Fruit fly (Drosophila melanogaster) whole organism, embryonic: ENCODE results near the gene CG43750.

Source experiments
- Adf1 ChIP-seq: fragments of 200-800 bp; sonication (Bioruptor generic); IDR thresholded peaks from 2 replicates; pipeline ENCODE4 v1.3.6; 2022; ENCODE audit warnings: missing biosample characterization, missing genetic modification characterization
- CG10209 ChIP-seq: fragments of 200-800 bp; sonication (Bioruptor generic); optimal IDR thresholded peaks from 3 replicates; lab custom pipeline; 2017; ENCODE audit warnings: missing biosample characterization, mild to moderate bottlenecking, missing genetic modification characterization, missing genetic modification reagents
- CG11695 ChIP-seq: fragments of 200-800 bp; sonication (Bioruptor generic); IDR thresholded peaks from 3 replicates; pipeline ENCODE4 v1.3.6; 2022; ENCODE audit warnings: missing biosample characterization, missing genetic modification characterization
- CG12155 ChIP-seq: fragments of 200-800 bp; sonication (Bioruptor generic); optimal IDR thresholded peaks from 3 replicates; lab custom pipeline; 2016; ENCODE audit warnings: missing biosample characterization, missing genetic modification characterization
- CG12299 ChIP-seq: fragments of 200-800 bp; sonication (Bioruptor generic); optimal IDR thresholded peaks from 2 replicates; lab custom pipeline; 2018; ENCODE audit warnings: missing biosample characterization, mild to moderate bottlenecking, missing genetic modification characterization
- CG12391 ChIP-seq: fragments of 200-800 bp; sonication (Bioruptor generic); optimal IDR thresholded peaks from 3 replicates; lab custom pipeline; 2018; ENCODE audit warnings: missing biosample characterization, mild to moderate bottlenecking, missing genetic modification characterization, moderate library complexity
- CG15514 ChIP-seq: fragments of 200-800 bp; sonication (Bioruptor generic); optimal IDR thresholded peaks from 3 replicates; lab custom pipeline; 2017; ENCODE audit warnings: missing biosample characterization, missing genetic modification characterization, mild to moderate bottlenecking, moderate library complexity, missing genetic modification reagents
- CG15601 ChIP-seq: fragments of 200-800 bp; sonication (Bioruptor generic); optimal IDR thresholded peaks from 3 replicates; lab custom pipeline; 2019; ENCODE audit warnings: missing biosample characterization, mild to moderate bottlenecking, missing genetic modification characterization, moderate library complexity
- CG15696 ChIP-seq: fragments of 200-800 bp; sonication (Bioruptor generic); optimal IDR thresholded peaks from 2 replicates; lab custom pipeline; 2019; ENCODE audit warnings: missing biosample characterization, mild to moderate bottlenecking, missing genetic modification characterization, moderate library complexity
- CG1647 ChIP-seq: fragments of 200-800 bp; sonication (Bioruptor generic); optimal IDR thresholded peaks from 3 replicates; lab custom pipeline; 2016; ENCODE audit warnings: missing biosample characterization, missing genetic modification characterization
- CG16863 ChIP-seq: fragments of 200-800 bp; sonication (Bioruptor generic); optimal IDR thresholded peaks from 3 replicates; lab custom pipeline; 2016; ENCODE audit warnings: missing biosample characterization, missing genetic modification characterization
- CG2678 ChIP-seq: fragments of 200-800 bp; sonication (Bioruptor generic); optimal IDR thresholded peaks from 3 replicates; lab custom pipeline; 2019; ENCODE audit warnings: missing biosample characterization, mild to moderate bottlenecking, missing genetic modification characterization, moderate library complexity
- CG2712 ChIP-seq: fragments of 200-800 bp; optimal IDR thresholded peaks from 3 replicates; lab custom pipeline; 2019; ENCODE audit warnings: missing biosample characterization, mild to moderate bottlenecking, missing genetic modification characterization, moderate library complexity
- CG30403 ChIP-seq: fragments of 200-800 bp; sonication (Bioruptor generic); optimal IDR thresholded peaks from 3 replicates; lab custom pipeline; 2016; ENCODE audit warnings: missing biosample characterization, missing genetic modification characterization
- CG31224 ChIP-seq: fragments of 200-800 bp; sonication (Bioruptor generic); IDR thresholded peaks from 2 replicates; pipeline ENCODE4 v1.3.6; 2022; ENCODE audit warnings: missing biosample characterization, missing genetic modification characterization
- CG31365 ChIP-seq: fragments of 200-800 bp; sonication (Bioruptor generic); optimal IDR thresholded peaks from 2 replicates; lab custom pipeline; 2018; ENCODE audit warnings: missing biosample characterization, mild to moderate bottlenecking, missing genetic modification characterization
- CG4820 ChIP-seq: fragments of 200-800 bp; sonication (Bioruptor generic); optimal IDR thresholded peaks from 3 replicates; lab custom pipeline; 2016; ENCODE audit warnings: missing biosample characterization, missing genetic modification characterization
- CG7963 ChIP-seq: fragments of 200-800 bp; sonication (Bioruptor generic); IDR thresholded peaks from 3 replicates; pipeline ENCODE4 v1.3.6; 2022; ENCODE audit warnings: missing biosample characterization, missing genetic modification characterization; ENCODE audit not compliant: partially characterized antibody
- CG8290 ChIP-seq, 3 experiments: fragments of 200-800 bp; sonication (Bioruptor generic); optimal IDR thresholded peaks; 2 replicates each; lab custom pipeline; 2016 to 2019; ENCODE audit warnings: missing biosample characterization in 3 of 3, missing genetic modification characterization in 3 of 3, mild to moderate bottlenecking in 2 of 3, moderate library complexity in 1 of 3
- CG8944 ChIP-seq: fragments of 200-800 bp; sonication (Bioruptor generic); optimal IDR thresholded peaks from 3 replicates; lab custom pipeline; 2016; ENCODE audit warnings: missing biosample characterization, missing genetic modification characterization
- CHES-1-like ChIP-seq: fragments of 200-800 bp; sonication (Bioruptor generic); optimal IDR thresholded peaks from 2 replicates; lab custom pipeline; 2016; ENCODE audit warnings: missing biosample characterization, missing genetic modification characterization
- Chrac-16 ChIP-seq: fragments of 200-800 bp; sonication (Bioruptor generic); optimal IDR thresholded peaks from 3 replicates; lab custom pipeline; 2016; ENCODE audit warnings: missing biosample characterization, missing genetic modification characterization
- Eip74EF ChIP-seq, 2 experiments: fragments of 200-800 bp in 1 of 2; fragments of >200 bp in 1 of 2; sonication (Bioruptor generic) in 1 of 2; optimal IDR thresholded peaks; 2 replicates each; lab custom pipeline; 2017 to 2019; ENCODE audit warnings: missing biosample characterization in 2 of 2, missing genetic modification characterization in 2 of 2, mild to moderate bottlenecking in 1 of 2, moderate library complexity in 1 of 2
- Hand ChIP-seq: fragments of 200-800 bp; sonication (Bioruptor generic); optimal IDR thresholded peaks from 2 replicates; lab custom pipeline; 2017; ENCODE audit warnings: mild to moderate bottlenecking, missing biosample characterization, missing genetic modification reagents, missing genetic modification characterization
- Hr78 ChIP-seq, 2 experiments: fragments of 200-800 bp in 1 of 2; fragments of >200 bp in 1 of 2; sonication (Bioruptor generic) in 1 of 2; optimal IDR thresholded peaks; 2 replicates each; lab custom pipeline; 2017 to 2019; ENCODE audit warnings: missing biosample characterization in 2 of 2, missing genetic modification characterization in 2 of 2, mild to moderate bottlenecking in 1 of 2, moderate library complexity in 1 of 2
- Lpt ChIP-seq: fragments of >200 bp; optimal IDR thresholded peaks from 2 replicates; lab custom pipeline; 2018; ENCODE audit warnings: missing biosample characterization, missing genetic modification characterization
- MTF-1 ChIP-seq: fragments of 200-800 bp; sonication (Bioruptor generic); optimal IDR thresholded peaks from 2 replicates; lab custom pipeline; 2018; ENCODE audit warnings: missing biosample characterization, mild to moderate bottlenecking, missing genetic modification characterization, borderline replicate concordance
- Med ChIP-seq: fragments of 200-800 bp; sonication (Bioruptor generic); peaks from one replicate; lab custom pipeline; 2016; ENCODE audit warnings: missing biosample characterization, missing genetic modification characterization, mild to moderate bottlenecking, inconsistent platforms, moderate library complexity
- Mrtf ChIP-seq: fragments of 200-800 bp; sonication (Bioruptor generic); IDR thresholded peaks from 3 replicates; pipeline ENCODE4 v1.3.6; 2022; ENCODE audit warnings: missing biosample characterization, missing genetic modification characterization
- Opbp ChIP-seq: fragments of 200-800 bp; sonication (Bioruptor generic); IDR thresholded peaks from 3 replicates; pipeline ENCODE4 v1.3.6; 2022; ENCODE audit warnings: missing biosample characterization, missing genetic modification characterization; ENCODE audit not compliant: partially characterized antibody
- Sin3A ChIP-seq: fragments of >200 bp; optimal IDR thresholded peaks from 2 replicates; lab custom pipeline; 2018
- Stat92E ChIP-seq, 3 experiments: fragments of >200 bp in 2 of 3; fragments of 200-800 bp in 1 of 3; sonication (Bioruptor generic) in 1 of 3; optimal IDR thresholded peaks; 2 replicates each; lab custom pipeline; 2017 to 2019; ENCODE audit warnings: missing biosample characterization in 3 of 3, missing genetic modification characterization in 3 of 3, mild to moderate bottlenecking in 1 of 3, moderate library complexity in 1 of 3
- Tbp ChIP-seq: fragments of >200 bp; optimal IDR thresholded peaks from 2 replicates; lab custom pipeline; 2018; ENCODE audit warnings: missing biosample characterization, missing genetic modification characterization
- YL-1 ChIP-seq: fragments of 200-800 bp; sonication (Bioruptor generic); optimal IDR thresholded peaks from 3 replicates; lab custom pipeline; 2017; ENCODE audit warnings: missing biosample characterization, mild to moderate bottlenecking, missing genetic modification characterization
- al ChIP-seq: fragments of 200-800 bp; sonication (Bioruptor generic); IDR thresholded peaks from 2 replicates; pipeline ENCODE4 v1.3.6; 2022; ENCODE audit warnings: missing biosample characterization, missing genetic modification characterization
- ash1 ChIP-seq: fragments of 200-800 bp; sonication (Bioruptor generic); optimal IDR thresholded peaks from 2 replicates; lab custom pipeline; 2018; ENCODE audit warnings: missing biosample characterization, mild to moderate bottlenecking, missing genetic modification characterization
- bab2 ChIP-seq: fragments of 200-800 bp; sonication (Bioruptor generic); optimal IDR thresholded peaks from 2 replicates; lab custom pipeline; 2016; ENCODE audit warnings: missing biosample characterization, missing genetic modification characterization
- da ChIP-seq: fragments of 200-800 bp; sonication (Bioruptor generic); optimal IDR thresholded peaks from 2 replicates; lab custom pipeline; 2016; ENCODE audit warnings: missing biosample characterization, missing genetic modification characterization
- dpn ChIP-seq, 2 experiments: fragments of 200-800 bp; sonication (Bioruptor generic); optimal IDR thresholded peaks; 3 replicates each; lab custom pipeline; 2016; ENCODE audit warnings: missing biosample characterization in 2 of 2, missing genetic modification characterization in 2 of 2
- gcm2 ChIP-seq: fragments of 200-800 bp; sonication (Bioruptor generic); optimal IDR thresholded peaks from 2 replicates; lab custom pipeline; 2016; ENCODE audit warnings: missing biosample characterization, missing genetic modification characterization
- gsb ChIP-seq: fragments of 200-800 bp; sonication (Bioruptor generic); IDR thresholded peaks from 2 replicates; pipeline ENCODE4 v1.3.6; 2022; ENCODE audit warnings: missing biosample characterization, missing genetic modification characterization
- hbn ChIP-seq: fragments of 200-800 bp; sonication (Bioruptor generic); IDR thresholded peaks from 2 replicates; pipeline ENCODE4 v1.3.6; 2022; ENCODE audit warnings: missing biosample characterization, missing genetic modification characterization; ENCODE audit not compliant: partially characterized antibody
- jing ChIP-seq: fragments of 200-800 bp; sonication (Bioruptor generic); optimal IDR thresholded peaks from 2 replicates; lab custom pipeline; 2018; ENCODE audit warnings: missing biosample characterization, mild to moderate bottlenecking, missing genetic modification characterization
- mam ChIP-seq: fragments of 200-800 bp; sonication (Bioruptor generic); optimal IDR thresholded peaks from 3 replicates; lab custom pipeline; 2016; ENCODE audit warnings: missing biosample characterization, missing genetic modification characterization
- pan ChIP-seq, 4 experiments: fragments of >200 bp in 3 of 4; fragments of 200-800 bp in 1 of 4; sonication (Bioruptor generic) in 1 of 4; optimal IDR thresholded peaks in 3 of 4; IDR thresholded peaks in 1 of 4; 2 replicates each; pipeline versions ENCODE4 v1.3.6 to Lab custom; 2017 to 2022; ENCODE audit warnings: missing biosample characterization in 2 of 4, missing genetic modification characterization in 2 of 4, mixed read lengths in 1 of 4
- pnt ChIP-seq: fragments of 200-800 bp; sonication (Bioruptor generic); optimal IDR thresholded peaks from 3 replicates; lab custom pipeline; 2016; ENCODE audit warnings: missing biosample characterization, missing genetic modification characterization
- run ChIP-seq: fragments of 200-800 bp; sonication (Bioruptor generic); optimal IDR thresholded peaks from 3 replicates; lab custom pipeline; 2018; ENCODE audit warnings: missing biosample characterization, mild to moderate bottlenecking, missing genetic modification characterization
- sd ChIP-seq: fragments of 200-800 bp; sonication (Bioruptor generic); optimal IDR thresholded peaks from 3 replicates; lab custom pipeline; 2018; ENCODE audit warnings: missing biosample characterization, mild to moderate bottlenecking, missing genetic modification characterization, moderate library complexity
- tup ChIP-seq: fragments of 200-800 bp; sonication (Bioruptor generic); optimal IDR thresholded peaks from 2 replicates; lab custom pipeline; 2016; ENCODE audit warnings: missing biosample characterization, mild to moderate bottlenecking, missing genetic modification characterization, moderate library complexity

The CG43750 gene

dm6 chr2L:2420490-2420889 lies 30.0 kb upstream of the CG43750 start, which contains the start of gene CG9886 (continued):
- TF ChIP-seq tup (peak; percentile 15), CG10209 (GFP tag; lab: Kevin White, UChicago) (peak; percentile 53), ash1 (GFP tag; lab: Kevin White, UChicago) (no peak), CG8290 (GFP tag; optimal IDR thresholded peaks at IDR 0.05; lab: Kevin White, UChicago) (peak; percentile 23), CG8290 (tag; optimal IDR thresholded peaks at IDR 0.05; lab: Kevin White, UChicago) (no peak), pan (optimal IDR thresholded peaks at IDR 0.05; lab: Kevin White, UChicago) (no peak), pan (GFP tag; optimal IDR thresholded peaks at IDR 0.05 in 1 of 2, IDR thresholded peaks at IDR 0.05 in 1 of 2) (peak in 1 of 2 experiments; percentile 78), Hand (GFP tag; lab: Kevin White, UChicago) (no peak), CG11695 (0 out of 3 replicates have a peak, but pooled peaks have one; percentile 63), Lpt (GFP tag; lab: Kevin White, UChicago) (no peak), run (tag; lab: Kevin White, UChicago) (peak; percentile 45), CHES-1-like (GFP tag; lab: Kevin White, UChicago) (no peak), hbn (GFP tag; lab: Robert Waterston, UW) (no peak), Tbp (GFP tag; lab: Kevin White, UChicago) (no peak), Mrtf (GFP tag; lab: Robert Waterston, UW) (no peak), Adf1 (GFP tag; lab: Robert Waterston, UW) (peak; percentile 15; the same call in 1 of the 2 replicates), CG1647 (GFP tag; lab: Kevin White, UChicago) (no peak), CG2678 (tag; lab: Kevin White, UChicago) (peak; percentile 77), CG31365 (tag; lab: Kevin White, UChicago) (no peak), bab2 (GFP tag; lab: Kevin White, UChicago) (no peak), MTF-1 (GFP tag; lab: Kevin White, UChicago) (no peak), YL-1 (GFP tag; lab: Kevin White, UChicago) (peak; percentile 30), al (GFP tag; lab: Robert Waterston, UW) (no peak), sd (tag; lab: Kevin White, UChicago) (peak; percentile 61), CG15696 (tag; lab: Kevin White, UChicago) (peak; percentile 78), dpn (GFP tag; optimal IDR thresholded peaks at IDR 0.05; lab: Kevin White, UChicago) (peak; percentile 24 to 50), CG12391 (tag; lab: Kevin White, UChicago) (peak; percentile 87), da (GFP tag; lab: Kevin White, UChicago) (no peak), jing (GFP tag; lab: Kevin White, UChicago) (peak; percentile 21), CG12299 (tag; lab: Kevin White, UChicago) (peak; percentile 52), CG15514 (GFP tag; lab: Kevin White, UChicago) (peak; percentile 66), gcm2 (no peak), CG7963 (no peak), gsb (GFP tag; lab: Robert Waterston, UW) (no peak), CG2712 (tag; lab: Kevin White, UChicago) (peak; percentile 85), Sin3A (lab: Kevin White, UChicago) (no peak), pnt (GFP tag; lab: Kevin White, UChicago) (no peak), Hr78 (GFP tag; optimal IDR thresholded peaks at IDR 0.05; lab: Kevin White, UChicago) (no peak), Eip74EF (GFP tag; optimal IDR thresholded peaks at IDR 0.05; lab: Kevin White, UChicago) (peak in 1 of 2 experiments; percentile 17), mam (GFP tag; lab: Kevin White, UChicago) (no peak), CG30403 (GFP tag; lab: Kevin White, UChicago) (peak; percentile 77), Opbp (no peak), CG4820 (GFP tag; lab: Kevin White, UChicago) (peak; percentile 33), CG12155 (GFP tag; lab: Kevin White, UChicago) (peak; percentile 56), CG8944 (GFP tag; lab: Kevin White, UChicago) (no peak), CG16863 (no peak), Chrac-16 (peak; percentile 68), Med (GFP tag; lab: Kevin White, UChicago) (peak; percentile 72), Stat92E (GFP tag; optimal IDR thresholded peaks at IDR 0.05; lab: Kevin White, UChicago) (peak in 1 of 3 experiments; percentile 48), CG15601 (tag; lab: Kevin White, UChicago) (peak; percentile 72), CG31224 (GFP tag; lab: Robert Waterston, UW) (no peak)
